Fruit fly (Drosophila melanogaster) whole organism: ENCODE results near the gene CG17075.
A peak's percentile ranks its signal among the peaks of the same experiment; 100 is the strongest.

Experiments used
- CG8478 ChIP-seq: fragments of >200 bp; optimal IDR thresholded peaks from 2 replicates; lab custom pipeline; 2018; ENCODE audit warnings: inconsistent platforms
- Dll ChIP-seq: fragments of >200 bp; optimal IDR thresholded peaks from 2 replicates; lab custom pipeline; 2017
- EcR ChIP-seq, 2 experiments: fragments of >200 bp; optimal IDR thresholded peaks; 2 replicates each; lab custom pipeline; 2017; ENCODE audit warnings: missing biosample characterization in 2 of 2, missing genetic modification characterization in 2 of 2, missing genetic modification reagents in 2 of 2
- pan ChIP-seq: fragments of >200 bp; optimal IDR thresholded peaks from 2 replicates; lab custom pipeline; 2017
- psq ChIP-seq: fragments of >200 bp; optimal IDR thresholded peaks from 2 replicates; lab custom pipeline; 2017
- usp ChIP-seq: fragments of >200 bp; optimal IDR thresholded peaks from 2 replicates; lab custom pipeline; 2017; ENCODE audit warnings: missing biosample characterization, missing genetic modification characterization, mixed read lengths

The CG17075 gene

DNA sequence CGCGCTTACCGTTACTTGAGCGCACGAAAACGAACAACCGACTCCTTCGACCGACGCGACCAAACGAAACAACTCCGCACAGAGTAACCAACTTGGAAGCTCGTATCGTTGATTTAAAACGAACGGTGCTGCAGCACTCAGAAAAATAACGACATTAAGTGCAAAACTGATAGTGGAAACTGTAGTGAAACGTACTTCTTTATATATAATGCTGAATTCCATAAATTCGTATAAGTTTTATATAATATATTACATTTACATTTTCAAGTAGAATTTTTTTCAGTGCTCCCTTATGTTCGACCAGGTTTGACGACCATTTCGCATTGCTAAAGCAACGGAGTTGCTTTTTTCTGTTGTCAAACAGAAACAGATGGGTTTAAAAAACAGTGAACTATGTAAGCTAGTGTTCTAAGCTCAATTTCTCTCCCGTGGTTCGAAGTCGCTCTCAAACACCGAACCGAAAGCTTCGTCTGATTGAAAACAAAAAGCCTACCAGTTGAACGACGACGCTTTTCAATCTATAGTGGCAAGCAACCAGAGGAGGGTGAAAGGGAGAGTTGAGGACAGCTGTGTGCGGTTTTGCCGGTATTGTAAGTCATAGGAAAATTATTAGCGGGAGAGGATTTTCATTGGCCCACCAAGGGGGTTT lies at the start of gene CG17075:
Gene CG17075, minus strand, starts transcription at position 65 of the 649 bp plus-strand sequence.
- no peak for TF ChIP-seq pan (lab: Kevin White, UChicago)
- TF ChIP-seq psq (lab: Kevin White, UChicago): no peak
- no peak for TF ChIP-seq usp (GFP tag; lab: Kevin White, UChicago)

DNA sequence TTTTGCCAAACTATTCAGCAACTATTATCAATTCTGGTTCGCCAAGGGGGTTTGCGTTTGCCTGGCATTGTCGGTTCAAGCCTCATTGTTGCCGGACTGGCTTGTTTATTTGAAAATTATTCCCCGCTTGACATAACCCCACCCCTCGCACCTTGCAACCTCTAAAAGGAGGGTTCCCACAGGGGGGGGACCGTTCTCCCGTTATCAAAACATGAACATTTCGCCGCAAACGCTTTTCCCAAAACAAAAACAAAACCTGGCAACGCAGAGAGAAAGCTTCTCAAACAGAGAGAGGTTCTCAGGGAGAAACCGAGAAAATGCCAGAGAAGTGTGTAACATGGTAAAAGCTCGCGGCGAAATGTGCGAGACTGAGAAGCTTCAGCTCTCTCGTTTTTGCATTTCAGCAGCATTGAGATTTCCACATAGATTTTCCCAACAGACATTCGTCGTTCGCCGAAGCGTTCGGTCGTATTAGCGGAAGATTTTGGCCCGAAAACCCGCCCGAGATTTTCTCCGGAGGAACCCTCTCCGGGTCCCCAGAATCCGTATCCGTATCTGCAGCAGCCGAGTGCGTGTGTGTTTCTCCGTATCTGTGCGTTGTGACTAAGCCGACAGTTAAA lies 42.6 kb upstream of the CG17075 start:
- no peak for TF ChIP-seq psq (lab: Kevin White, UChicago)
- peak; percentile 11 for TF ChIP-seq Dll (lab: Kevin White, UChicago)

DNA sequence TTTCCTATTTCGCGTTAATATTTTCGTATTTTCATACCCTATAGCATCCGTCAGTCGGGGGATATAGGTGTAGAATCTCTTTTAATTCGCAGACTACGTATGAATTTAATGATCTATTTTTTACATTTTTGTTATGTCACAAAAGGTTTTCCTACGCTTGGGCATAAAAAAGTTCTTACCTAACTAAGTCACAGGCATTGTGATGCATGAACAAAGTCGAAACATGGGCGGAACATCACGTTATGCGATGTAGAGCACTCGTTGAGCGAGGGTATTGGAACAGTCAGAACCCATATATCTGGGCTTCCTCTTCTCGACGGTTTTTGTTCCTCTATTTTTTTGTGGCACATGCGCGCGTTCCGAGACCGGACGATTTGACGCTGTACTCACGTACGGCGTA lies 41.9 kb upstream of the CG17075 start:
- TF ChIP-seq CG8478 (lab: Kevin White, UChicago) (no peak), pan (lab: Kevin White, UChicago) (peak; percentile 73)

DNA sequence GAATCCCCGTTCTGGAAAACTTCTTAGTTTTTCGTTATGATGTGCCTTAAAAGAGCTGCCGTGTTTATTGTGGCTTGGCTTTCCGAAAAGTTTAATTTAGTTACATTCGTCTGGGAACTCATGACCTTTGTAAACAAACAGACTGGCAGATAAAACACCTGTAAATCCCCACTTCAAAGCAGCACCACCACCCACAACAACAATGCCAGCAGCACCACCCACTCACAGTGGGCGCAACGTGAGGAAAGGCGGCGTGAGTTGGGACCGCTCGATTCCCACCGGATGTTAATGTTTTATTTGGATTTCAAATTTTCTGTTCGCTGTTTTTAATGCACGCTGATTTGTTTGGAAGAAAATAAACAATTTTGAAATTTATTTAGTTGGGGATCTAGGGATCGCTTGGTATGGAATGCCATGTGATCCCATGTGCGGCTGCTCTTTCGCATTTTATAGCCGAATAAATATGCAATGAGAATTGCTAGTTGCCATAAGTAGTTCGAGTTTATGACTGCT lies 40.9 kb upstream of the CG17075 start:
- TF ChIP-seq CG8478 (lab: Kevin White, UChicago): no peak
- no peak for TF ChIP-seq psq (lab: Kevin White, UChicago)
- TF ChIP-seq usp (GFP tag; lab: Kevin White, UChicago): no peak
- no peak for TF ChIP-seq Dll (lab: Kevin White, UChicago)
- TF ChIP-seq EcR (GFP tag; optimal IDR thresholded peaks at IDR 0.05; lab: Kevin White, UChicago): no peak
- TF ChIP-seq pan (lab: Kevin White, UChicago): no peak

DNA sequence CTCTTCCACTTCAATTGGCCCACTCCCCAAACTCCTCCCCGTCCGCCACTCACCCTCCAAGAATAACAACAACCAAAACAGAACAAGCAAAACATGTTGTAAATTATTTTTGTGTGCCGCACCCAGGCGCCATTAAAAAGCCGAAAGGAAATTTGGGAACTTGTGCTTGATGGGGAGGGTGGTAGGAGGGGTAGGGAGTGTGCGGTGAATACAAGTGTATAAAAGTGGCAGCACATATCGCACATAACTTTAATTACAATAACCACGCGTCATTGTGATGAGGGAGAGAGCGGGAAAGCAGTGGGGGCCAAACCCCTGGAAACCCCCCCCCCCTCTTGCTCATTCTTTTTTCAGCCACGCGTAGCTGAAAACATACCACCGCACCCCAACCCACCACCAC lies 39.8 kb upstream of the CG17075 start:
- TF ChIP-seq usp (GFP tag; lab: Kevin White, UChicago): no peak
- no peak for TF ChIP-seq EcR (GFP tag; optimal IDR thresholded peaks at IDR 0.05; lab: Kevin White, UChicago)
- no peak for TF ChIP-seq CG8478 (lab: Kevin White, UChicago)
- no peak for TF ChIP-seq pan (lab: Kevin White, UChicago)
- TF ChIP-seq Dll (lab: Kevin White, UChicago): no peak
- no peak for TF ChIP-seq psq (lab: Kevin White, UChicago)

DNA sequence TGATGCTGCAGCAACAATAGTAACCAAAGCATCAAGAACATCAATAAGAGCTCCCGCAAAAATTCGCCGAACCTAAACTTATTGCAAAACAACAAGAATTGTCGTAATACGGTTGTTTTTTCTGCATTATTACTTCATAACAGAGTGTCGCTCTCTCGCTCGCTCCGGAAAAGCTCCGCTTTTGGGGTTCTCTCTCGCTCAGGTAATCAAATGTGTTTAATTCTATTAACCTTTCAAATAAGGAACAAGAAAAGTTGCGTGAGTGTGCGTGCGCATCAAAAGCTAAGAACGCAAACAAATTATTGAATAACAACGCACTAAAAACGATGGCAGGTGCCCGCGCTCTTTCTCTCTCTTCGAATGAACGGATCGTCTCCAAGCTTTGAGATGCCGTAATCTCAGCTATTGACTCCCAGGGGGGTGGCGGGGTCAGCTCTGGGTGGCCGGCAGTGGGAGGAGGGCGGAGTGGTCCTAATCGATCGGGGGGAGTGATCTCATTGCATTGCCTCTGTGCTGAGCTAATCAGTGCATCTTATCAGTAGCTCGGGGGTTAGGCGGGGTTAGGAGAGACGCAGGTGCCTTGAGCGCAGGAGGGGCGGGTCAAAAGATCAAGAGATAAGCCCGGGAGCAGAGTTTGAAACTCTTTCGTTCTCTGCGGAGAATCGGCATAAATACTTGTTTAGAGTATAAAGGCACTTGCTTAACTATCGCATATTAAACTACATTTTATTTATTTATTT lies 39.1 kb upstream of the CG17075 start:
- no peak for TF ChIP-seq CG8478 (lab: Kevin White, UChicago)
- TF ChIP-seq Dll (lab: Kevin White, UChicago): no peak
- no peak for TF ChIP-seq pan (lab: Kevin White, UChicago)
- TF ChIP-seq psq (lab: Kevin White, UChicago): no peak
- no peak for TF ChIP-seq usp (GFP tag; lab: Kevin White, UChicago)
- no peak for TF ChIP-seq EcR (GFP tag; optimal IDR thresholded peaks at IDR 0.05; lab: Kevin White, UChicago)

DNA sequence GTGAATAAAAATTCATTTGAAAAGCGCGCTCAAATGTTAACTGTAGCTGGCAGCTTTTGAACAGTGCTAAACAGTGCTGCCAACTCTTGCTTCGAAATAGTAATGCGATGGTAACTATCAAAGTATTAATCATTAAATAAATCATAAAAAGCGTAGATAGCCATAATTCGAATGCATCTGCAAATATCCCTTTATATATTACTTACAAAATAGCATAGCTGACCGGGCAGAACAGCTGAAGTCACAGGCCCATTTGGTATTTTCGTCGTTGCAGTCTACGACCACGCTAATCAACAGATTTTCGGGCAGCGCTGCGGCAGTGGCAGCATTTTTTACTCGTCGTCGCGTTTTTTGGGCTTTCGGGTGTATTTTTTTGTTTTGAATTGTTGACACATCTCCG lies 38.3 kb upstream of the CG17075 start, which contains the start of gene Plc21C:
Gene Plc21C, plus strand, starts transcription at position 290 of the 400 bp plus-strand sequence.
- no peak for TF ChIP-seq psq (lab: Kevin White, UChicago)
- TF ChIP-seq pan (lab: Kevin White, UChicago): no peak
- TF ChIP-seq EcR (GFP tag; optimal IDR thresholded peaks at IDR 0.05; lab: Kevin White, UChicago): no peak
- TF ChIP-seq CG8478 (lab: Kevin White, UChicago): no peak
- no peak for TF ChIP-seq Dll (lab: Kevin White, UChicago)
- no peak for TF ChIP-seq usp (GFP tag; lab: Kevin White, UChicago)

DNA sequence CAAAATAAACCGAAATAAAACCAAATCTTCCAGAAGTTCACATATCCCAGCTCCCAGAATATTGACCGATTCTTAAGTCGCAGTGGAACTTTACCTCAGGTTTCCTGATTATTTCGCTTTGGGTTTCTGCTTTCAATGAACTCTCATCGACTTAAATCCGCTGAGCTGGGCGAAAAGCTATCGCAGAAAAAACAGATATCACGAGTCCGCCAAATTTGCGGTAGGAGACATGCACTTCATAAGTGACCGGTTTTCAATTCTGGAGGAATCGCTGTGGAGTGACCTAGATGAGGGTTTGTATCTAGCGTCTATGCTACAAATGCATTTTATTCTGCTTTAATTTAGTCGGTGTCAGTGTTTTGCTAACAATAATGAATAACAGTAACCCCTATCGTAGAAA lies 37.9 kb upstream of the CG17075 start:
- TF ChIP-seq pan (lab: Kevin White, UChicago) (no peak), usp (GFP tag; lab: Kevin White, UChicago) (no peak), Dll (lab: Kevin White, UChicago) (no peak), CG8478 (lab: Kevin White, UChicago) (no peak), psq (lab: Kevin White, UChicago) (no peak)

DNA sequence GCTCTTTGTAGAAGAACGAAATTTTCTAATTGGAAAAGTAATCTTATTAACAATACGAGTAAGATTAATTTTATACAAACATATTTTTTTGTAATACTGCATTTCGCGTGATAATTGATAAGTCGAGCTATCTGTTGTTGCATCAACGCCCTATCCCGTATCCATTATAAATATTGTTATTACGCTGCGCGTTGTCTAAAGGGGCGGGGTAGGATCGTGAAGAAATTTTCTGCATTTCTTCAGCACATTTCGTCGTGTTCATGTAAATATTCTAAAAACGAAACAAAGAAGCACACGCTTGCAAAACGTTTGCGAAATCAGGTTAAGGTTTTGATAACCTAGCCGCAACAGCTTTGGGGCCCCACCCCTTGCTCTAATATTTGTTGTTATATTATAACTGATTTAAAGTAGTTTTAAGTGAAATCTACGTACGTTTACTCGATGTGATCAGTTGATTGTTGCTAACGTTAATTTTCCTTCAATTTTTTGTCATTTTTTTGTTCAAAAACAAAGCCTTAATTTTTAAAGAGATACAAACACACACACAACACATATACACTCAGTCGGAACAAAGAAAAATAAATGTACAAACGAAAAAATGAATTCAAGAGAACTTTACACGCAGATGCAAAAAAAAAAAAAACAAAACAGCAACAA lies 36.1 kb upstream of the CG17075 start:
- TF ChIP-seq CG8478 (lab: Kevin White, UChicago): no peak
- no peak for TF ChIP-seq EcR (GFP tag; optimal IDR thresholded peaks at IDR 0.05; lab: Kevin White, UChicago)

DNA sequence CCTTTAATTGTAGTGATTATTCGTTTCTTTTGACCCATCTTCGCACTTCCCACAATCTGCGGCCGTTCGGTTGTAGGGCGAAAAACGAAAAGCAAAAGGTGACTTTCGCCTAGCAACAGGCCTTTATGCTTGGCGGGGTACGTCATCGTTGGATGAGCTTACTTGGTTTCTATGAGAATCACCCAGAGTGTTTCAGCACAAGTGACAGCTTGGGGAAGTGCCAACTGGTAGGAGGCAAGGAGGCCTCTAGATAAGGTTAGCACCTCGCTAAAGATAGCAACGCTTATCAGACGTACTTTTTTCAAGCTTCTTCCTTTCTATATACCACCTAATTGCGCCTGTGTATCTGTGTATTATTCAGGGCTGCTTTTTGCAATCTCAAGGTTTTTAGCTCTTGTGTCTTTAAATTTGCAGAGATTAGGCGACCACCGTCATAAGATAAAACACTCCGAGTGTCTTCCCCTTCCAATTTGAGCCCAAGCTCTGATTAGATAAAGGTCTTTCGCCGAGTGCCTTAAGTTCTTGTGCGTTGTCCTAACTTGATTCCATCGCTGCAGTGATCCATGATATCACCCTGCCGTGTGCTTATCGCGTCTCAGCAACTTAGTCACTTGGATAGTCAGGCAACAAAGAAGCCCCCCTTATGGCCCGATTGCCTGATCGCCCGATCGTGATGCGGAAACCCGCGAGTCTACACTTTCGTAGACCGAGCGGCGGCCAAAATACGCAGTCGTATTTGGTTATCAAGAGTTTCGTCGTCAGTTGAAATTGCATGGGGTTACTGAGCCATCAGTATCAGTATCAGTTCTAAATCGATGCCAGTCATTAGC lies 33.8 kb upstream of the CG17075 start:
- no peak for TF ChIP-seq EcR (GFP tag; optimal IDR thresholded peaks at IDR 0.05; lab: Kevin White, UChicago)
- no peak for TF ChIP-seq Dll (lab: Kevin White, UChicago)
- TF ChIP-seq usp (GFP tag; lab: Kevin White, UChicago): no peak
- TF ChIP-seq CG8478 (lab: Kevin White, UChicago): no peak
- no peak for TF ChIP-seq pan (lab: Kevin White, UChicago)
- TF ChIP-seq psq (lab: Kevin White, UChicago): no peak
